Worm (Caenorhabditis elegans): ENCODE measurements around the gene swt-4.

swt-4 gene

ce11 chrIII:10629795-10630194, 852 bp upstream of the swt-4 start (continued):
- TF ChIP-seq T26A8.4 (GFP tag; IDR thresholded peaks at IDR 0.05) (no peak), dpl-1 (GFP tag; optimal IDR thresholded peaks at IDR 0.05) (no peak), ceh-82 (tag; optimal IDR thresholded peaks at IDR 0.05) (no peak), tag-97 (GFP tag; IDR thresholded peaks at IDR 0.05) (no peak), F49E8.2 (tag; optimal IDR thresholded peaks at IDR 0.05; ENCODE audit: borderline replicate concordance) (no peak), ceh-32 (tag; optimal IDR thresholded peaks at IDR 0.05; ENCODE audit: poor library complexity) (no peak), dmd-6 (GFP tag; IDR thresholded peaks at IDR 0.05) (no peak), F37D6.2 (tag; optimal IDR thresholded peaks at IDR 0.05) (no peak), lir-3 (tag; optimal IDR thresholded peaks at IDR 0.05) (no peak), ZK546.5 (tag; optimal IDR thresholded peaks at IDR 0.05) (no peak), duxl-1 (tag; optimal IDR thresholded peaks at IDR 0.05; ENCODE audit: poor library complexity) (no peak), rbr-2 (tag; optimal IDR thresholded peaks at IDR 0.05) (no peak), unc-39 (tag; optimal IDR thresholded peaks at IDR 0.05) (no peak), nhr-25 (tag; optimal IDR thresholded peaks at IDR 0.05; ENCODE audit: borderline replicate concordance, insufficient read depth) (peak; percentile 22), daf-19 (GFP tag; conservative IDR thresholded peaks at IDR 0.05) (no peak), nhr-11 (tag; optimal IDR thresholded peaks at IDR 0.05) (no peak), lin-39 (tag; optimal IDR thresholded peaks at IDR 0.05) (no peak), ztf-11 (tag; optimal IDR thresholded peaks at IDR 0.05) (no peak), ces-1 (GFP tag; optimal IDR thresholded peaks at IDR 0.05) (no peak), ztf-7 (tag; optimal IDR thresholded peaks at IDR 0.05) (no peak), zip-11 (GFP tag; IDR thresholded peaks at IDR 0.05) (no peak)

ce11 chrIII:10628360-10628759, 583 bp downstream of the swt-4 start:
- TF ChIP-seq hlh-11 (tag; optimal IDR thresholded peaks at IDR 0.05): peak; percentile 58
- TF ChIP-seq hlh-30 (tag; optimal IDR thresholded peaks at IDR 0.05; ENCODE audit: insufficient read depth): peak; percentile 32
- TF ChIP-seq lin-13 (GFP tag; optimal IDR thresholded peaks at IDR 0.05): peak; percentile 3
- peak in 1 of 2 experiments; percentile 73 for TF ChIP-seq mdl-1 (tag; optimal IDR thresholded peaks at IDR 0.05)
- peak; percentile 66 for TF ChIP-seq hmg-1.1 (GFP tag; IDR thresholded peaks at IDR 0.05)
- TF ChIP-seq lin-38 (GFP tag; IDR thresholded peaks at IDR 0.05): peak; percentile 37
- TF ChIP-seq mes-2 (tag; optimal IDR thresholded peaks at IDR 0.05; ENCODE audit: poor library complexity, severe bottlenecking): peak; percentile 46
- TF ChIP-seq vab-7 (GFP tag; IDR thresholded peaks at IDR 0.05): no peak
- no peak for TF ChIP-seq snpc-1.2 (GFP tag; IDR thresholded peaks at IDR 0.05)
- TF ChIP-seq nhr-28 (tag; optimal IDR thresholded peaks at IDR 0.05): peak; percentile 18
- TF ChIP-seq attf-4 (tag; optimal IDR thresholded peaks at IDR 0.05): no peak
- peak in 1 of 2 experiments; percentile 63 for TF ChIP-seq lsy-2 (tag; optimal IDR thresholded peaks at IDR 0.05)
- peak; percentile 31 for TF ChIP-seq dpl-1 (GFP tag; optimal IDR thresholded peaks at IDR 0.05)
- TF ChIP-seq dve-1 (tag; optimal IDR thresholded peaks at IDR 0.05; ENCODE audit: insufficient read depth): peak; percentile 67
- no peak for TF ChIP-seq daf-16 (GFP tag; optimal IDR thresholded peaks at IDR 0.05)
- peak; percentile 65 for TF ChIP-seq daf-16 (tag; optimal IDR thresholded peaks at IDR 0.05)
- TF ChIP-seq mep-1 (tag; optimal IDR thresholded peaks at IDR 0.05): peak; percentile 13
- no peak for TF ChIP-seq set-16 (GFP tag; IDR thresholded peaks at IDR 0.05)
- no peak for TF ChIP-seq nhr-25 (tag; optimal IDR thresholded peaks at IDR 0.05; ENCODE audit: borderline replicate concordance, insufficient read depth)
- no peak for TF ChIP-seq lim-7 (GFP tag; IDR thresholded peaks at IDR 0.05)
- TF ChIP-seq tag-97 (GFP tag; IDR thresholded peaks at IDR 0.05): no peak
- peak; percentile 21; the same call in 1 of the 2 replicates for TF ChIP-seq dmd-6 (GFP tag; IDR thresholded peaks at IDR 0.05)

DNA sequence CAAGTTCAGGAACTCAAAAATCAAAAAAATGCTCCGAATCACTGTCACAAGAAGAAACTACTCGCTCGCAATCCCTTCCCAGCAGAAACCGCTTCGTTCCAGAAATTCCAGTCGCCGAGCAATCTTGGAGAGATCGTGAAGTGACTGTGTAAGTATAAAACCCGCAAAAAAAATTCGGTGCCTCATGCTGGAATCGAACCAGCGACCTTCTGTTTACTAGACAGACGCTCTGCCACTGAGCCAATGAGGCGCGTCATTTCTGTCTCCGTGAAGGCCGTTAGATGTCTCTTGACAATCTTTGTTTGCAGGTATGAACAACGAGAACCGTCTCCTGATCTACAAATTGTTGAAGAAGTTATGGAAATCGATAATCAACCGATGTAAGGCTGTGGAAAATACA, 4.4 kb downstream of the swt-4 start:
- TF ChIP-seq mdl-1 (tag; optimal IDR thresholded peaks at IDR 0.05) (no peak), snpc-4 (tag; optimal IDR thresholded peaks at IDR 0.05) (no peak), lin-39 (tag; optimal IDR thresholded peaks at IDR 0.05) (no peak), aha-1 (tag) (no peak), rbr-2 (tag; optimal IDR thresholded peaks at IDR 0.05) (peak; percentile 48), lin-1 (GFP tag; IDR thresholded peaks at IDR 0.05) (peak; percentile 64; the same call in 1 of the 2 replicates), hif-1 (tag; optimal IDR thresholded peaks at IDR 0.05) (peak in 1 of 2 experiments; percentile 23), unc-62 (GFP tag; optimal IDR thresholded peaks at IDR 0.05 in 1 of 2) (no peak), unc-62 (tag; optimal IDR thresholded peaks at IDR 0.05) (no peak), nhr-76 (tag; optimal IDR thresholded peaks at IDR 0.05) (no peak), nhr-6 (tag; optimal IDR thresholded peaks at IDR 0.05) (peak; percentile 51), F44E2.7 (GFP tag; IDR thresholded peaks at IDR 0.05) (peak; percentile 97), dpl-1 (GFP tag; optimal IDR thresholded peaks at IDR 0.05) (no peak), dmd-9 (GFP tag; IDR thresholded peaks at IDR 0.05) (peak; percentile 59; the same call in 1 of the 2 replicates), daf-12 (tag; optimal IDR thresholded peaks at IDR 0.05) (no peak), zag-1 (tag; optimal IDR thresholded peaks at IDR 0.05) (no peak)

Measured in whole organism, L4 larva.